Fruit fly (Drosophila melanogaster): ENCODE measurements around the gene CG42540.

CG42540 gene

dm6 chr3L:4553395-4553794 is 2.5 kb upstream of the CG42540 start:
- TF ChIP-seq h (optimal IDR thresholded peaks at IDR 0.05) (no peak), psq (optimal IDR thresholded peaks at IDR 0.05) (no peak), Sin3A (optimal IDR thresholded peaks at IDR 0.05) (no peak), Myc (optimal IDR thresholded peaks at IDR 0.05) (no peak), insv (optimal IDR thresholded peaks at IDR 0.05) (no peak), ttk (optimal IDR thresholded peaks at IDR 0.05) (no peak)

- TF ChIP-seq psq (optimal IDR thresholded peaks at IDR 0.05) (no peak), Myc (optimal IDR thresholded peaks at IDR 0.05) (no peak), h (optimal IDR thresholded peaks at IDR 0.05) (no peak), insv (optimal IDR thresholded peaks at IDR 0.05) (no peak), ttk (optimal IDR thresholded peaks at IDR 0.05) (no peak), Sin3A (optimal IDR thresholded peaks at IDR 0.05) (no peak)
Observed at dm6 chr3L:4554216-4554615, 1.7 kb upstream of the CG42540 start.

- TF ChIP-seq Sin3A (optimal IDR thresholded peaks at IDR 0.05) (no peak), psq (optimal IDR thresholded peaks at IDR 0.05) (no peak), ttk (optimal IDR thresholded peaks at IDR 0.05) (no peak), Myc (optimal IDR thresholded peaks at IDR 0.05) (no peak), insv (optimal IDR thresholded peaks at IDR 0.05) (no peak), h (optimal IDR thresholded peaks at IDR 0.05) (no peak)
Observed at dm6 chr3L:4555136-4555535, 751 bp upstream of the CG42540 start, which contains the start of gene CG33777. TSS of gene CG33777 (minus strand) at chr3L:4555236.

dm6 chr3L:4556831-4557355 is 1.0 kb downstream of the CG42540 start:
- TF ChIP-seq psq (optimal IDR thresholded peaks at IDR 0.05) (no peak), Sin3A (optimal IDR thresholded peaks at IDR 0.05) (no peak), insv (optimal IDR thresholded peaks at IDR 0.05) (no peak), Myc (optimal IDR thresholded peaks at IDR 0.05) (no peak), ttk (optimal IDR thresholded peaks at IDR 0.05) (no peak), h (optimal IDR thresholded peaks at IDR 0.05) (no peak)

- no peak for TF ChIP-seq h (optimal IDR thresholded peaks at IDR 0.05)
- TF ChIP-seq Sin3A (optimal IDR thresholded peaks at IDR 0.05), result no peak
- no peak for TF ChIP-seq insv (optimal IDR thresholded peaks at IDR 0.05)
- no peak for TF ChIP-seq ttk (optimal IDR thresholded peaks at IDR 0.05)
- TF ChIP-seq Myc (optimal IDR thresholded peaks at IDR 0.05), result no peak
- no peak for TF ChIP-seq psq (optimal IDR thresholded peaks at IDR 0.05)
Observed at dm6 chr3L:4574439-4574838, 18.6 kb downstream of the CG42540 start.

dm6 chr3L:4575392-4575791 is 19.5 kb downstream of the CG42540 start:
- no peak for TF ChIP-seq Myc (optimal IDR thresholded peaks at IDR 0.05)

- TF ChIP-seq h (optimal IDR thresholded peaks at IDR 0.05), result no peak
- TF ChIP-seq insv (optimal IDR thresholded peaks at IDR 0.05), result no peak
- no peak for TF ChIP-seq psq (optimal IDR thresholded peaks at IDR 0.05)
- no peak for TF ChIP-seq Myc (optimal IDR thresholded peaks at IDR 0.05)
- no peak for TF ChIP-seq Sin3A (optimal IDR thresholded peaks at IDR 0.05)
- no peak for TF ChIP-seq ttk (optimal IDR thresholded peaks at IDR 0.05)
Observed at dm6 chr3L:4590051-4590450, 34.2 kb downstream of the CG42540 start.

- no peak for TF ChIP-seq Sin3A (optimal IDR thresholded peaks at IDR 0.05)
- no peak for TF ChIP-seq insv (optimal IDR thresholded peaks at IDR 0.05)
- TF ChIP-seq Myc (optimal IDR thresholded peaks at IDR 0.05), result no peak
- TF ChIP-seq psq (optimal IDR thresholded peaks at IDR 0.05), result no peak
- TF ChIP-seq h (optimal IDR thresholded peaks at IDR 0.05), result no peak
- TF ChIP-seq ttk (optimal IDR thresholded peaks at IDR 0.05), result no peak
Observed at dm6 chr3L:4599747-4600146, 43.9 kb downstream of the CG42540 start.

dm6 chr3L:4602333-4602732 is 46.4 kb downstream of the CG42540 start:
- TF ChIP-seq ttk (optimal IDR thresholded peaks at IDR 0.05), result no peak
- TF ChIP-seq Sin3A (optimal IDR thresholded peaks at IDR 0.05), result no peak
- TF ChIP-seq Myc (optimal IDR thresholded peaks at IDR 0.05), result no peak
- TF ChIP-seq psq (optimal IDR thresholded peaks at IDR 0.05), result no peak

- TF ChIP-seq h (optimal IDR thresholded peaks at IDR 0.05) (no peak), ttk (optimal IDR thresholded peaks at IDR 0.05) (no peak)
Observed at dm6 chr3L:4603439-4603838, 47.6 kb downstream of the CG42540 start.

- no peak for TF ChIP-seq Myc (optimal IDR thresholded peaks at IDR 0.05)
- TF ChIP-seq psq (optimal IDR thresholded peaks at IDR 0.05), result no peak
- TF ChIP-seq insv (optimal IDR thresholded peaks at IDR 0.05), result no peak
- TF ChIP-seq ttk (optimal IDR thresholded peaks at IDR 0.05), result no peak
- no peak for TF ChIP-seq h (optimal IDR thresholded peaks at IDR 0.05)
- no peak for TF ChIP-seq Sin3A (optimal IDR thresholded peaks at IDR 0.05)
Observed at dm6 chr3L:4606739-4607428, 51.0 kb downstream of the CG42540 start.

- no peak for TF ChIP-seq Myc (optimal IDR thresholded peaks at IDR 0.05)
- TF ChIP-seq h (optimal IDR thresholded peaks at IDR 0.05), result no peak
- no peak for TF ChIP-seq ttk (optimal IDR thresholded peaks at IDR 0.05)
- TF ChIP-seq psq (optimal IDR thresholded peaks at IDR 0.05), result no peak
- no peak for TF ChIP-seq insv (optimal IDR thresholded peaks at IDR 0.05)
- TF ChIP-seq Sin3A (optimal IDR thresholded peaks at IDR 0.05), result no peak
Observed at dm6 chr3L:4607653-4608052, 51.8 kb downstream of the CG42540 start.

dm6 chr3L:4611311-4611710 is 55.4 kb downstream of the CG42540 start:
- TF ChIP-seq insv (optimal IDR thresholded peaks at IDR 0.05) (no peak), ttk (optimal IDR thresholded peaks at IDR 0.05) (no peak), Sin3A (optimal IDR thresholded peaks at IDR 0.05) (no peak), h (optimal IDR thresholded peaks at IDR 0.05) (no peak), psq (optimal IDR thresholded peaks at IDR 0.05) (no peak), Myc (optimal IDR thresholded peaks at IDR 0.05) (no peak)

All from Kc167 (cell line).